Fruit fly (Drosophila melanogaster) Kc167 (cell line): ENCODE data around the gene BomT3.

Experiments used
- Myc ChIP-seq: fragments of >200 bp; optimal IDR thresholded peaks from 2 replicates; lab custom pipeline; 2017; ENCODE audit warnings: missing external identifiers
- Sin3A ChIP-seq: fragments of >200 bp; optimal IDR thresholded peaks from 2 replicates; lab custom pipeline; 2018; ENCODE audit warnings: missing external identifiers
- h ChIP-seq: fragments of >200 bp; optimal IDR thresholded peaks from 3 replicates; lab custom pipeline; 2018; ENCODE audit warnings: missing external identifiers
- insv ChIP-seq: fragments of >200 bp; optimal IDR thresholded peaks from 3 replicates; lab custom pipeline; 2018; ENCODE audit warnings: missing external identifiers
- psq ChIP-seq: fragments of >200 bp; optimal IDR thresholded peaks from 2 replicates; lab custom pipeline; 2017; ENCODE audit warnings: missing external identifiers
- ttk ChIP-seq: sonication (Bioruptor generic); optimal IDR thresholded peaks from 2 replicates; lab custom pipeline; 2017; ENCODE audit warnings: missing external identifiers

DNA sequence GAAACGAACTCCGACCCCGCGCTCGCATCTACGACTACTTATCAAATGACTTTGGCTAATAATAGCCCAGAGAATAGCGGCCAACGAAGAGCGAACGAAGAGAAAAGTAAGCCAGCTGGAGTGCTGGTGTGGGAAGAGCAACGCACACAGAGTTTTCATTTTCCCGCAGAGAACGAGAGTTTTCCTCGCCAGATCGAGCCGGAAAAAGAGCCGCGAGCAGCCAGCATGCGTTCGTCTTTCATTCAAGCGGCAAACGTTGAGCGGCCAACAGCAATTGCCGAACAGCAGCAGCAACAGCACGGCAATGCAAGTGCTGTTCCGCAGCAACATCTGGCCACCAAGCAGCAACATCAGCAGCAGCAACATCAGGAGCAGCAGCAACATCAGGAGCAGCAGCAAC lies 38.7 kb upstream of the BomT3 start:
- TF ChIP-seq Myc (lab: Kevin White, UChicago) (no peak), ttk (no peak), psq (lab: Kevin White, UChicago) (no peak), h (lab: Kevin White, UChicago) (no peak), Sin3A (lab: Kevin White, UChicago) (no peak), insv (lab: Kevin White, UChicago) (no peak)
